Worm (Caenorhabditis elegans) whole organism, late embryonic: ENCODE measurements around the gene lst-4.

Experiments used
- C08G9.2 ChIP-seq: sonication (generic microtip); optimal IDR thresholded peaks from 2 replicates; lab custom pipeline; 2016; ENCODE audit warnings: mild to moderate bottlenecking, missing genetic modification characterization, moderate library complexity, missing compliant biosample characterization
- K02D7.2 ChIP-seq: sonication (generic microtip); optimal IDR thresholded peaks from 2 replicates; lab custom pipeline; 2017; ENCODE audit warnings: mild to moderate bottlenecking, missing genetic modification characterization, missing compliant biosample characterization
- K09A11.1 ChIP-seq: sonication (generic microtip); optimal IDR thresholded peaks from 2 replicates; lab custom pipeline; 2017; ENCODE audit warnings: antibody characterized with exemption, mild to moderate bottlenecking, missing genetic modification characterization, missing compliant biosample characterization; ENCODE audit not compliant: insufficient read depth
- T23F11.4 ChIP-seq: fragments of 200-800 bp; sonication (Bioruptor generic); optimal IDR thresholded peaks from 2 replicates; lab custom pipeline; 2018; ENCODE audit warnings: mild to moderate bottlenecking, missing genetic modification characterization, missing compliant biosample characterization
- ahr-1 ChIP-seq: sonication (generic microtip); optimal IDR thresholded peaks from 2 replicates; lab custom pipeline; 2016; ENCODE audit warnings: missing genetic modification characterization, missing compliant biosample characterization
- ceh-2 ChIP-seq: sonication (generic microtip); optimal IDR thresholded peaks from 2 replicates; lab custom pipeline; 2016; ENCODE audit warnings: missing genotype, missing genetic modification characterization, missing compliant biosample characterization
- ceh-22 ChIP-seq: sonication (generic microtip); optimal IDR thresholded peaks from 2 replicates; lab custom pipeline; 2017; ENCODE audit warnings: missing biosample characterization, missing genetic modification characterization
- ceh-31 ChIP-seq: sonication (generic microtip); optimal IDR thresholded peaks from 2 replicates; lab custom pipeline; 2016; ENCODE audit warnings: missing genetic modification characterization, missing compliant biosample characterization
- ceh-34 ChIP-seq: sonication (generic microtip); optimal IDR thresholded peaks from 2 replicates; lab custom pipeline; 2016; ENCODE audit warnings: mild to moderate bottlenecking, missing genetic modification characterization, missing compliant biosample characterization
- ceh-45 ChIP-seq: fragments of 200-800 bp; sonication (Bioruptor generic); IDR thresholded peaks from 2 replicates; pipeline ENCODE4 v1.3.6; 2022; ENCODE audit warnings: missing genetic modification reagents, missing genetic modification characterization, missing compliant biosample characterization
- ceh-9 ChIP-seq: sonication (generic microtip); optimal IDR thresholded peaks from 2 replicates; lab custom pipeline; 2016; ENCODE audit warnings: mild to moderate bottlenecking, missing genetic modification characterization, inconsistent platforms, missing compliant biosample characterization
- che-1 ChIP-seq: sonication (generic microtip); optimal IDR thresholded peaks from 2 replicates; lab custom pipeline; 2016; ENCODE audit warnings: mild to moderate bottlenecking, missing genetic modification characterization, missing compliant biosample characterization
- dve-1 ChIP-seq: sonication (generic microtip); optimal IDR thresholded peaks from 2 replicates; lab custom pipeline; 2017; ENCODE audit warnings: antibody characterized with exemption, mild to moderate bottlenecking, missing genetic modification characterization, missing compliant biosample characterization
- ets-4 ChIP-seq: sonication (generic microtip); optimal IDR thresholded peaks from 2 replicates; lab custom pipeline; 2016; ENCODE audit warnings: missing genetic modification characterization, missing compliant biosample characterization
- eyg-1 ChIP-seq: sonication (generic microtip); optimal IDR thresholded peaks from 2 replicates; lab custom pipeline; 2016; ENCODE audit warnings: missing genotype, missing genetic modification characterization, missing compliant biosample characterization
- fkh-6 ChIP-seq: sonication (generic microtip); optimal IDR thresholded peaks from 2 replicates; lab custom pipeline; 2016; ENCODE audit warnings: missing genetic modification characterization, missing compliant biosample characterization
- hlh-13 ChIP-seq: fragments of 200-800 bp; sonication (Bioruptor generic); optimal IDR thresholded peaks from 2 replicates; lab custom pipeline; 2018; ENCODE audit warnings: mild to moderate bottlenecking, missing genetic modification characterization, missing compliant biosample characterization
- hlh-15 ChIP-seq: sonication (generic microtip); optimal IDR thresholded peaks from 2 replicates; lab custom pipeline; 2016; ENCODE audit warnings: missing genetic modification characterization, missing compliant biosample characterization
- hlh-30 ChIP-seq: sonication (generic microtip); optimal IDR thresholded peaks from 2 replicates; lab custom pipeline; 2017; ENCODE audit warnings: antibody characterized with exemption, missing genetic modification characterization, missing compliant biosample characterization; ENCODE audit not compliant: insufficient read depth
- lim-6 ChIP-seq: sonication (generic microtip); optimal IDR thresholded peaks from 2 replicates; lab custom pipeline; 2016; ENCODE audit warnings: missing genetic modification characterization, missing compliant biosample characterization
- lin-11 ChIP-seq: fragments of 200-800 bp; sonication (Bioruptor generic); optimal IDR thresholded peaks from 2 replicates; lab custom pipeline; 2018; ENCODE audit warnings: mild to moderate bottlenecking, missing genetic modification characterization, missing compliant biosample characterization
- madf-2 ChIP-seq: sonication (generic microtip); optimal IDR thresholded peaks from 2 replicates; lab custom pipeline; 2017; ENCODE audit warnings: missing genetic modification characterization, missing compliant biosample characterization
- mec-3 ChIP-seq: sonication (generic microtip); optimal IDR thresholded peaks from 2 replicates; lab custom pipeline; 2016; ENCODE audit warnings: borderline replicate concordance, missing genetic modification characterization, missing compliant biosample characterization
- nhr-232 ChIP-seq: sonication (generic microtip); optimal IDR thresholded peaks from 2 replicates; lab custom pipeline; 2016; ENCODE audit warnings: missing genetic modification characterization, missing compliant biosample characterization
- npax-4 ChIP-seq: sonication (generic microtip); optimal IDR thresholded peaks from 2 replicates; lab custom pipeline; 2016; ENCODE audit warnings: missing genetic modification characterization, missing compliant biosample characterization
- pag-3 ChIP-seq: sonication (generic microtip); optimal IDR thresholded peaks from 2 replicates; lab custom pipeline; 2016; ENCODE audit warnings: missing compliant biosample characterization, missing genetic modification characterization, borderline replicate concordance
- pat-9 ChIP-seq: fragments of 200-800 bp; sonication (Bioruptor generic); optimal IDR thresholded peaks from 2 replicates; lab custom pipeline; 2018; ENCODE audit warnings: mild to moderate bottlenecking, missing genetic modification characterization, moderate library complexity, missing compliant biosample characterization
- ref-2 ChIP-seq: sonication (generic microtip); optimal IDR thresholded peaks from 2 replicates; lab custom pipeline; 2016; ENCODE audit warnings: missing genetic modification characterization, missing compliant biosample characterization
- sdc-2 ChIP-seq: sonication (generic microtip); optimal IDR thresholded peaks from 2 replicates; lab custom pipeline; 2016; ENCODE audit warnings: missing genotype, missing genetic modification characterization, missing compliant biosample characterization
- sox-2 ChIP-seq: fragments of 200-800 bp; sonication (Bioruptor generic); IDR thresholded peaks from 2 replicates; pipeline ENCODE4 v1.3.6; 2022; ENCODE audit warnings: missing genetic modification reagents, missing genetic modification characterization, missing compliant biosample characterization
- sox-4 ChIP-seq: sonication (generic microtip); optimal IDR thresholded peaks from 2 replicates; lab custom pipeline; 2017; ENCODE audit warnings: mild to moderate bottlenecking, missing genetic modification characterization, inconsistent platforms, missing compliant biosample characterization
- tbx-7 ChIP-seq: sonication (generic microtip); optimal IDR thresholded peaks from 2 replicates; lab custom pipeline; 2016; ENCODE audit warnings: missing genotype, missing genetic modification characterization, missing compliant biosample characterization
- ttx-3 ChIP-seq: sonication (generic microtip); optimal IDR thresholded peaks from 2 replicates; lab custom pipeline; 2016; ENCODE audit warnings: missing genetic modification reagents, missing genetic modification characterization, missing compliant biosample characterization
- unc-3 ChIP-seq, 2 experiments: fragments of 200-800 bp in 1 of 2; sonication (Bioruptor generic) in 1 of 2; sonication (generic microtip) in 1 of 2; conservative IDR thresholded peaks in 1 of 2; optimal IDR thresholded peaks in 1 of 2; 2 replicates each; pipeline versions ENCODE4 v1.3.6 to Lab custom; 2016 to 2022; ENCODE audit warnings: missing compliant biosample characterization in 2 of 2, missing genetic modification characterization in 2 of 2, missing genetic modification reagents in 1 of 2
- unc-42 ChIP-seq: sonication (generic microtip); optimal IDR thresholded peaks from 2 replicates; lab custom pipeline; 2016; ENCODE audit warnings: missing genotype, missing genetic modification characterization, missing compliant biosample characterization
- unc-55 ChIP-seq: sonication (generic microtip); optimal IDR thresholded peaks from 2 replicates; lab custom pipeline; 2017; ENCODE audit warnings: missing biosample characterization, missing genetic modification reagents, missing genetic modification characterization
- unc-86 ChIP-seq: sonication (generic microtip); optimal IDR thresholded peaks from 2 replicates; lab custom pipeline; 2016; ENCODE audit warnings: missing genetic modification characterization, missing compliant biosample characterization
- zip-5 ChIP-seq: sonication (generic microtip); optimal IDR thresholded peaks from 2 replicates; lab custom pipeline; 2016; ENCODE audit warnings: missing genetic modification characterization, missing compliant biosample characterization

Gene lst-4

ce11 chrIV:14098540-14099098, 29.0 kb upstream of the lst-4 start:
- TF ChIP-seq hlh-30 (tag; lab: Kevin White, UChicago) (no peak), C08G9.2 (no peak), mec-3 (tag; lab: Kevin White, UChicago) (peak; percentile 21), ceh-45 (GFP tag; lab: Robert Waterston, UW) (no peak), ttx-3 (no peak)

ce11 chrIV:14091242-14091641, 21.6 kb upstream of the lst-4 start, which contains the start of gene noah-2:
TSS of gene noah-2 (plus strand) at chrIV:14091254.
- TF ChIP-seq ceh-31 (no peak), dve-1 (tag; lab: Kevin White, UChicago) (no peak), hlh-15 (tag; lab: Kevin White, UChicago) (no peak), pat-9 (tag; lab: Kevin White, UChicago) (no peak), unc-42 (tag; lab: Kevin White, UChicago) (no peak), tbx-7 (tag; lab: Kevin White, UChicago) (no peak), ets-4 (tag; lab: Kevin White, UChicago) (no peak), hlh-13 (GFP tag; lab: Kevin White, UChicago) (no peak), sdc-2 (tag; lab: Kevin White, UChicago) (no peak), K09A11.1 (tag; lab: Kevin White, UChicago) (no peak), T23F11.4 (no peak), unc-55 (no peak), madf-2 (tag; lab: Kevin White, UChicago) (no peak), unc-3 (GFP tag; conservative IDR thresholded peaks at IDR 0.05; lab: Robert Waterston, UW) (no peak), unc-3 (tag; optimal IDR thresholded peaks at IDR 0.05; lab: Kevin White, UChicago) (no peak), lin-11 (tag; lab: Kevin White, UChicago) (no peak)

DNA sequence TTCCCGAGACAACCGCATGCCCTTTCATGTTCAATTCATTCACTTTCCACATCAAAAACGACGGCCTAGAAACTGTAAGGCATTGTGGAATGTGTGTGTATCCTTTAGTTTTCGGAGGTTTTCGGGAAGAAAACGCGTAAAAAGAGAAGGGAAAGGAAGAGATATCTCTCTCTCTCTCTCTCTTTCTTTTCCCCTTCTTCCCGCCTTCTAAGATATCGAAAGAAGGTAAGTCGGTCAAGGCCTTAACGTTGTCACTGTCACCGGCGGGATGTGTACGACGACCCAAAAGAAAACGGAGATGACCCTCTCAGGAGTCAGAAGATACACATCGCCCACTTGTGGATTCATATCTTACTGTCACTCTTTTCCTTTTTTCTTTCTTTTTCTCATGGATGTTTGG, 20.1 kb upstream of the lst-4 start:
- no peak for TF ChIP-seq tbx-7 (tag; lab: Kevin White, UChicago)
- no peak for TF ChIP-seq sox-2
- no peak for TF ChIP-seq zip-5
- TF ChIP-seq ets-4 (tag; lab: Kevin White, UChicago): no peak
- TF ChIP-seq npax-4 (tag; lab: Kevin White, UChicago): no peak
- TF ChIP-seq ceh-22 (tag; lab: Kevin White, UChicago): no peak
- TF ChIP-seq ceh-2: no peak
- no peak for TF ChIP-seq nhr-232 (tag; lab: Kevin White, UChicago)
- TF ChIP-seq, all 69 proteins: peak for 0

DNA sequence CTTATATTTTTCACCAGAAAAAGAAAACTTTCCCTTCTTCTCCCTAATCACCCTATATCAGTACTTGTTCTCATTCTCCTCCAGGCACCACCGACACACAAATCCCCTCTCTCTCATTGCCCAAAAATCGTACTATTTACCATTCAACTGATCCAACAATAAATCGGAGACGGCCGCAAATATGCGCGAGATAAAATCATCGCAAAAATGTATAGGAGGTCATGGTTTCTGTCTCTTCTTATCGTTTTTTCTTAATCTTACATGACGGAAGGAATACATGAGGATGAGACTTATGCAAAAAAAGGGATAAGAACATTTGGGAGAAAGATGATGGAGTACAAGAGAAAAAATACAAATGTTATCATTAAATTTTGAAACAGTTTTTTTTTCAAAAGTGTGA, 16.7 kb upstream of the lst-4 start:
- TF ChIP-seq sox-4 (tag; lab: Kevin White, UChicago) (no peak), lim-6 (no peak), ceh-34 (tag; lab: Kevin White, UChicago) (no peak), nhr-232 (tag; lab: Kevin White, UChicago) (no peak), ahr-1 (tag; lab: Kevin White, UChicago) (no peak), fkh-6 (no peak), unc-86 (no peak), mec-3 (tag; lab: Kevin White, UChicago) (no peak), ceh-9 (tag; lab: Kevin White, UChicago) (no peak)
- TF ChIP-seq, all 69 proteins: peak for 0

ce11 chrIV:14083505-14083904, 13.8 kb upstream of the lst-4 start, which contains the start of gene F52B11.2:
TSS of gene F52B11.2 (plus strand) at chrIV:14083568.
- TF ChIP-seq pag-3 (tag; lab: Kevin White, UChicago) (no peak), che-1 (tag; lab: Kevin White, UChicago) (no peak), K02D7.2 (tag; lab: Kevin White, UChicago) (no peak), ref-2 (tag; lab: Kevin White, UChicago) (no peak), eyg-1 (tag; lab: Kevin White, UChicago) (no peak)
